Worm (Caenorhabditis elegans): ENCODE measurements around the gene srxa-8.

DNA sequence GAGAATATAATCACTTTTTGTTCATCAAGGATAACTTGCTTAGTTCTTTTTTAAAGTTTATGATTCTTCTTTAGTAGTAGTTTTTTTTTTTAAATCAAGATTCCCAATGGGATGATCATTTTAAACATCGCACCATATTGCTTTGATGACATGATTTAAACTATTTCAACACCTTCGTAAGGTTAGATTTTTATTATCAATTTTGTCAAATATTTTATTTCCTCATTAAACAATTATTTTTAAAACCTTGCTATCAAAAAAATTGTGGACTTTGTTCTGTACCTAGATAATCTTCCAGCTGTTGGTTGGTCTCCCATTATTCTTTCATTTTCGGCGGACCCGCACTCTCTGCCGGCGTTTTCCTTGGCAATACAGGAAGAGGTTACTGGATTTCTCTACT is 22.7 kb upstream of the srxa-8 start, which contains the start of gene sir-2.3:
- TF ChIP-seq ztf-23 (GFP tag; IDR thresholded peaks at IDR 0.05) = no peak
- no peak for TF ChIP-seq ztf-29 (GFP tag; IDR thresholded peaks at IDR 0.05)
- TF ChIP-seq med-1 (GFP tag; optimal IDR thresholded peaks at IDR 0.05; ENCODE audit: insufficient read depth) = no peak
